In the genomic region with DNA sequence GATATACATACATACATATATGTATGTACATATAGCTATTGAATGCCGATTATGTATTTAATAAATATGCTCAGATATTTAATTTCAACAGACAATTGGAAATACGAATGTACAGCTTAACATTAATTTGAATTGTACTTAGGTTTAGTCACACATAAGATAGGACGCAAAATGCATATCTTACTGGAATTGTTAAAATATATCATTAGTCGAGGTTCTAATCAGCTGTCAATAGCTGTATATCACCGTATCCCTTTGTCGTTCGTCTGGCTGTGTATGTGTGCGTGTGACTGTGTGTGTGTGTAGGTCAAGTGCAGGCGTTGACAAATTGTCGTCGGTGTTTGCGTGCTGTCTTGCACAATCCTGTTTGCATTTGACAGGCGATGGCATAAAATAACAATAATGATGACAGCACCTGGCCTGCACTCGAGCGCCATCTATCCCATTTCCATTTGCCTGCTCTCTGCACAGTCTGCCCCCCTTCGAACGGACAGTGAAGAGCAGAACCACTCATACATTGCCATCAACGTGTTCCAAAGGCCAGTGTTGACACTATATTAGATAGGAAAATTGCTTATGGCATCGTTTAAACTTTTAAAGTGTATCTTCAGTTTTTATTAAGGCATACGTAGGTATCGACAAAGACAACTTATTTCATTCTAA, we compare ENCODE assay signal across 1 fruit fly cellular context.
TF ChIP-seq lines count a peak whose summit lies in the region.

No protein-coding gene starts in this region.

TF ChIP-seq in whole organism, embryonic, 481 proteins besides CTCF, POLR2A, EP300 and RAD21 (continued from another document):
- TF ChIP-seq vnd (GFP tag; IDR thresholded peaks at IDR 0.05; lab: Robert Waterston, UW; ENCODE audit: partially characterized antibody) (0 out of 3 replicates have a peak, but pooled peaks have one; percentile 9), lbe (GFP tag; optimal IDR thresholded peaks at IDR 0.05; lab: Kevin White, UChicago) (no peak), z (GFP tag; IDR thresholded peaks at IDR 0.05; lab: Robert Waterston, UW) (0 out of 3 replicates have a peak, but pooled peaks have one; percentile 14), row (GFP tag; IDR thresholded peaks at IDR 0.05; lab: Robert Waterston, UW) (peak; percentile 85; the same call in 2 of the 3 replicates), CG3163 (GFP tag; optimal IDR thresholded peaks at IDR 0.05; lab: Kevin White, UChicago) (no peak), grau (tag; optimal IDR thresholded peaks at IDR 0.05; lab: Kevin White, UChicago) (peak; percentile 92), dysf (GFP tag; IDR thresholded peaks at IDR 0.05; lab: Robert Waterston, UW) (peak; percentile 14; the same call in 1 of the 3 replicates), tll (GFP tag; optimal IDR thresholded peaks at IDR 0.05; lab: Kevin White, UChicago) (peak in 1 of 2 experiments; percentile 56), Gug (GFP tag; IDR thresholded peaks at IDR 0.05; lab: Robert Waterston, UW) (no peak), p53 (GFP tag; optimal IDR thresholded peaks at IDR 0.05; lab: Kevin White, UChicago) (peak; percentile 68), salm (tag; optimal IDR thresholded peaks at IDR 0.05; lab: Kevin White, UChicago) (no peak), CG10543 (GFP tag; optimal IDR thresholded peaks at IDR 0.05; lab: Kevin White, UChicago) (peak; percentile 15), D19A (tag; optimal IDR thresholded peaks at IDR 0.05; lab: Kevin White, UChicago) (no peak), CG7556 (GFP tag; optimal IDR thresholded peaks at IDR 0.05; lab: Kevin White, UChicago) (peak; percentile 18), cg (GFP tag; optimal IDR thresholded peaks at IDR 0.05; lab: Kevin White, UChicago) (peak; percentile 20), CG9727 (GFP tag; optimal IDR thresholded peaks at IDR 0.05; lab: Kevin White, UChicago) (no peak), Xrp1 (GFP tag; IDR thresholded peaks at IDR 0.05; lab: Robert Waterston, UW) (peak; percentile 42; the same call in 1 of the 2 replicates), Bgb (GFP tag; IDR thresholded peaks at IDR 0.05; lab: Robert Waterston, UW; ENCODE audit: partially characterized antibody) (no peak), Sry-β (GFP tag; optimal IDR thresholded peaks at IDR 0.05; lab: Kevin White, UChicago) (peak; percentile 90), en (GFP tag; optimal IDR thresholded peaks at IDR 0.05; lab: Kevin White, UChicago) (no peak), ken (GFP tag; IDR thresholded peaks at IDR 0.05; lab: Robert Waterston, UW) (0 out of 3 replicates have a peak, but pooled peaks have one; percentile 45), lab (GFP tag; optimal IDR thresholded peaks at IDR 0.05; lab: Kevin White, UChicago) (no peak), BEAF-32 (GFP tag; optimal IDR thresholded peaks at IDR 0.05; lab: Kevin White, UChicago) (peak; percentile 20), schlank (tag; optimal IDR thresholded peaks at IDR 0.05; lab: Kevin White, UChicago) (no peak), Med (GFP tag; lab: Kevin White, UChicago) (peak; percentile 3), CG8290 (GFP tag; optimal IDR thresholded peaks at IDR 0.05; lab: Kevin White, UChicago) (no peak), CG8290 (tag; optimal IDR thresholded peaks at IDR 0.05; lab: Kevin White, UChicago) (peak in 1 of 2 experiments; percentile 19)
